Fruit fly (Drosophila melanogaster) whole organism, wandering third instar larva: ENCODE measurements around the gene CG10435.

Source experiments
- Abd-B ChIP-seq: fragments of >200 bp; optimal IDR thresholded peaks from 2 replicates; lab custom pipeline; 2017; ENCODE audit warnings: missing biosample characterization, missing genetic modification characterization
- CG9705 ChIP-seq: fragments of 200-800 bp; sonication (Bioruptor generic); optimal IDR thresholded peaks from 2 replicates; lab custom pipeline; 2018; ENCODE audit warnings: missing biosample characterization, mild to moderate bottlenecking, missing genetic modification characterization
- Dfd ChIP-seq: fragments of >200 bp; optimal IDR thresholded peaks from 2 replicates; lab custom pipeline; 2017; ENCODE audit warnings: missing biosample characterization, missing genetic modification characterization
- Hr78 ChIP-seq: fragments of >200 bp; optimal IDR thresholded peaks from 2 replicates; lab custom pipeline; 2017; ENCODE audit warnings: missing biosample characterization, missing genetic modification characterization
- Vsx2 ChIP-seq: fragments of 200-300, 225-300 bp; sonication (Bioruptor generic); optimal IDR thresholded peaks from 2 replicates; lab custom pipeline; 2018; ENCODE audit warnings: missing biosample characterization, missing genetic modification characterization; ENCODE audit not compliant: partially characterized antibody
- dsf ChIP-seq: sonication (Bioruptor generic); optimal IDR thresholded peaks from 2 replicates; lab custom pipeline; 2016; ENCODE audit warnings: missing biosample characterization, missing genetic modification characterization, borderline replicate concordance

DNA sequence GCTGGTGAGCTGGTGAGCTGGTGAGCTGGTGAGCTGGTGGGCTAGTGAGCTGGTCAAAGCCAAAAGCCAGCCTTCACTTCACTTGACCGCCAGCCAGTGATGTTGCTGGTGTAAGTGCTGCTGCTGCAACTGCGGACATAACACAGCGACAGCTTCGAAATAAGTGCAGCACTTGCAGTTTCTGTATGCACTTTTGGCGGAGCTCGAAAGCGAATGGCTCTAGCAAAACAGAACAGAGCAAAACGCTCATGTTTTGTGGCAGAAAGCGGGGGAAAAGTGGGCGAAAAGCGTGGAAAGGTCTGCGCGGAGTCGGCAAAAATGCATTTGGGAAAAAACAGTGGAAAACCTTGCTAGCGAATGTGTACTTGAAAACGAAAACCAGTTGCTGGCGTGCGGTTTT lies 18.4 kb downstream of the CG10435 start:
- no peak for TF ChIP-seq Abd-B (GFP tag; lab: Kevin White, UChicago)
- no peak for TF ChIP-seq dsf
- TF ChIP-seq Dfd (GFP tag; lab: Kevin White, UChicago): no peak
- no peak for TF ChIP-seq Vsx2
- no peak for TF ChIP-seq CG9705
- no peak for TF ChIP-seq Hr78 (GFP tag; lab: Kevin White, UChicago)
